Fruit fly (Drosophila melanogaster) S2 (cell line): ENCODE data around the gene CG17154.

Experiments
- CG8478 ChIP-seq: fragments of >200 bp; optimal IDR thresholded peaks from 2 replicates; lab custom pipeline; 2018
- CTCF ChIP-seq, 2 experiments: fragments of >200 bp; optimal IDR thresholded peaks; 2 replicates each; lab custom pipeline; 2018

DNA sequence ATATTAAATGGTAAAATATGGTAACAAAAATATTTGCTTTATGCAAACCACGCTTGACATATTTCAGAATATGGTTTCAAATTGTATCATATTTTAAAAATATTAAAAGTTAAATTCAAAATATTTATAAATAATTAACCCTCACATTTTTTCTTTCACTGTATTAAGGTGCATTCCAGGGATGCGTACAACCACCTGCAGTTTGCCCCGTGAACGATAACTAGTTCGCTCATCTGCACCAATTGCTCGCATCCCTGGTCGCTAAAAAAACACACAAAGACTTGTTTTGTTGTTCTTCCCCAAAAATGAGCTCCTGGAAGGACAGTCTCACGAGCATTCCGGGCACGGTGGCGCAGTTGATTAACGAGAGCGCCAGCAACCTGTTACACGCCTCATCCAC is 43.5 kb downstream of the CG17154 start, which contains the start of gene DEF8:
- TF ChIP-seq CG8478 (lab: Kevin White, UChicago) (no peak), CTCF (optimal IDR thresholded peaks at IDR 0.05; lab: Kevin White, UChicago) (peak in 1 of 2 experiments; percentile 7)
